Fruit fly (Drosophila melanogaster) whole organism, embryonic: Measurements from ENCODE around the gene anchor.
A peak's percentile ranks its signal among the peaks of the same experiment; 100 is the strongest.

Source experiments
- Antp ChIP-seq: fragments of 200-800 bp; sonication (Bioruptor generic); optimal IDR thresholded peaks from 3 replicates; lab custom pipeline; 2016; ENCODE audit warnings: missing biosample characterization, missing genetic modification characterization
- Asciz ChIP-seq: fragments of 200-800 bp; sonication (Bioruptor generic); optimal IDR thresholded peaks from 2 replicates; lab custom pipeline; 2017; ENCODE audit warnings: missing biosample characterization, mild to moderate bottlenecking, missing genetic modification characterization, missing genetic modification reagents
- CG10543 ChIP-seq: fragments of 200-800 bp; sonication (Bioruptor generic); optimal IDR thresholded peaks from 3 replicates; lab custom pipeline; 2017; ENCODE audit warnings: missing biosample characterization, mild to moderate bottlenecking, missing genetic modification characterization, moderate library complexity
- CG11560 ChIP-seq: fragments of 200-800 bp; sonication (Bioruptor generic); IDR thresholded peaks from 3 replicates; pipeline ENCODE4 v1.3.6; 2022; ENCODE audit warnings: missing biosample characterization, missing genetic modification characterization
- CG11695 ChIP-seq: fragments of 200-800 bp; sonication (Bioruptor generic); IDR thresholded peaks from 3 replicates; pipeline ENCODE4 v1.3.6; 2022; ENCODE audit warnings: missing biosample characterization, missing genetic modification characterization
- CG12155 ChIP-seq: fragments of 200-800 bp; sonication (Bioruptor generic); optimal IDR thresholded peaks from 3 replicates; lab custom pipeline; 2016; ENCODE audit warnings: missing biosample characterization, missing genetic modification characterization
- CG13287 ChIP-seq: fragments of 200-800 bp; sonication (Bioruptor generic); IDR thresholded peaks from 2 replicates; pipeline ENCODE4 v1.3.6; 2022; ENCODE audit warnings: missing biosample characterization, missing genetic modification characterization; ENCODE audit not compliant: partially characterized antibody
- CG13894 ChIP-seq: fragments of 200-800 bp; sonication (Bioruptor generic); optimal IDR thresholded peaks from 3 replicates; lab custom pipeline; 2018; ENCODE audit warnings: missing biosample characterization, mild to moderate bottlenecking, missing genetic modification characterization, moderate library complexity
- CG14441 ChIP-seq: fragments of 200-800 bp; sonication (Bioruptor generic); IDR thresholded peaks from 2 replicates; pipeline ENCODE4 v1.3.6; 2022; ENCODE audit warnings: missing biosample characterization, missing genetic modification characterization
- CG1529 ChIP-seq: fragments of 200-800 bp; sonication (Bioruptor generic); optimal IDR thresholded peaks from 3 replicates; lab custom pipeline; 2018; ENCODE audit warnings: missing biosample characterization, missing genetic modification characterization
- CG17385 ChIP-seq: fragments of 200-800 bp; sonication (Bioruptor generic); optimal IDR thresholded peaks from 3 replicates; lab custom pipeline; 2018; ENCODE audit warnings: missing biosample characterization, mild to moderate bottlenecking, missing genetic modification characterization
- CG18764 ChIP-seq: fragments of 200-800 bp; sonication (Bioruptor generic); optimal IDR thresholded peaks from 3 replicates; lab custom pipeline; 2016; ENCODE audit warnings: missing biosample characterization, missing genetic modification characterization
- CG32772 ChIP-seq: fragments of 200-800 bp; sonication (Bioruptor generic); IDR thresholded peaks from 2 replicates; pipeline ENCODE4 v1.3.6; 2022; ENCODE audit warnings: missing biosample characterization, missing genetic modification characterization
- CG6813 ChIP-seq: fragments of 200-800 bp; sonication (Bioruptor generic); optimal IDR thresholded peaks from 2 replicates; lab custom pipeline; 2017; ENCODE audit warnings: missing biosample characterization, missing genetic modification characterization, mild to moderate bottlenecking, moderate library complexity, missing genetic modification reagents
- CrebB ChIP-seq: fragments of 200-800 bp; sonication (Bioruptor generic); optimal IDR thresholded peaks from 3 replicates; lab custom pipeline; 2018; ENCODE audit warnings: missing biosample characterization, mild to moderate bottlenecking, missing genetic modification characterization
- Dref ChIP-seq: fragments of 200-800 bp; sonication (Bioruptor generic); IDR thresholded peaks from 2 replicates; pipeline ENCODE4 v1.3.6; 2022; ENCODE audit warnings: missing biosample characterization, missing genetic modification characterization
- ERR ChIP-seq: fragments of 200-800 bp; sonication (Bioruptor generic); optimal IDR thresholded peaks from 2 replicates; lab custom pipeline; 2016; ENCODE audit warnings: missing biosample characterization, missing genetic modification characterization
- Hr78 ChIP-seq, 2 experiments: fragments of 200-800 bp in 1 of 2; fragments of >200 bp in 1 of 2; sonication (Bioruptor generic) in 1 of 2; optimal IDR thresholded peaks; 2 replicates each; lab custom pipeline; 2017 to 2019; ENCODE audit warnings: missing biosample characterization in 2 of 2, missing genetic modification characterization in 2 of 2, mild to moderate bottlenecking in 1 of 2, moderate library complexity in 1 of 2
- MESR4 ChIP-seq: fragments of 200-800 bp; sonication (Bioruptor generic); optimal IDR thresholded peaks from 2 replicates; lab custom pipeline; 2018; ENCODE audit warnings: missing biosample characterization, mild to moderate bottlenecking, missing genetic modification characterization, moderate library complexity
- NC2α ChIP-seq: fragments of 200-800 bp; sonication (Bioruptor generic); optimal IDR thresholded peaks from 2 replicates; lab custom pipeline; 2016; ENCODE audit warnings: missing biosample characterization, missing genetic modification characterization
- NK7.1 ChIP-seq: fragments of 200-800 bp; sonication (Bioruptor generic); optimal IDR thresholded peaks from 3 replicates; lab custom pipeline; 2016; ENCODE audit warnings: missing biosample characterization, missing genetic modification characterization
- Pdp1 ChIP-seq, 2 experiments: fragments of 200-800 bp; sonication (Bioruptor generic); optimal IDR thresholded peaks; 3 replicates each; lab custom pipeline; 2016; ENCODE audit warnings: missing biosample characterization in 2 of 2, missing genetic modification characterization in 2 of 2, mild to moderate bottlenecking in 1 of 2, moderate library complexity in 1 of 2
- Sin3A ChIP-seq: fragments of >200 bp; optimal IDR thresholded peaks from 2 replicates; lab custom pipeline; 2018
- Xbp1 ChIP-seq: fragments of 200-800 bp; sonication (Bioruptor generic); optimal IDR thresholded peaks from 3 replicates; lab custom pipeline; 2016; ENCODE audit warnings: missing biosample characterization, mild to moderate bottlenecking, missing genetic modification characterization
- ara ChIP-seq: fragments of 200-800 bp; sonication (Bioruptor generic); IDR thresholded peaks from 2 replicates; pipeline ENCODE4 v1.3.6; 2022; ENCODE audit warnings: missing biosample characterization, missing genetic modification characterization
- ato ChIP-seq: fragments of 200-800 bp; sonication (Bioruptor generic); IDR thresholded peaks from 2 replicates; pipeline ENCODE4 v1.3.6; 2022; ENCODE audit warnings: missing biosample characterization, missing genetic modification characterization; ENCODE audit not compliant: partially characterized antibody
- croc ChIP-seq: fragments of 200-800 bp; sonication (Bioruptor generic); conservative IDR thresholded peaks from 3 replicates; pipeline ENCODE4 v1.3.6; 2022; ENCODE audit warnings: missing biosample characterization, missing genetic modification characterization
- crp ChIP-seq, 2 experiments: fragments of 200-800 bp; sonication (Bioruptor generic); optimal IDR thresholded peaks; 2 replicates in 1 of 2; 3 replicates in 1 of 2; lab custom pipeline; 2017; ENCODE audit warnings: missing biosample characterization in 2 of 2, missing genetic modification characterization in 2 of 2, mild to moderate bottlenecking in 1 of 2, moderate library complexity in 1 of 2
- dmrt11E ChIP-seq: fragments of 200-800 bp; sonication (Bioruptor generic); optimal IDR thresholded peaks from 3 replicates; lab custom pipeline; 2018; ENCODE audit warnings: missing biosample characterization, mild to moderate bottlenecking, missing genetic modification characterization, moderate library complexity
- dysf ChIP-seq: fragments of 200-800 bp; sonication (Bioruptor generic); IDR thresholded peaks from 3 replicates; pipeline ENCODE4 v1.3.6; 2022; ENCODE audit warnings: missing biosample characterization, missing genetic modification characterization
- ewg ChIP-seq: fragments of 200-800 bp; sonication (Bioruptor generic); optimal IDR thresholded peaks from 3 replicates; lab custom pipeline; 2017; ENCODE audit warnings: mild to moderate bottlenecking, missing biosample characterization, missing genetic modification reagents, missing genetic modification characterization
- fd102C ChIP-seq: fragments of 200-800 bp; sonication (Bioruptor generic); optimal IDR thresholded peaks from 2 replicates; lab custom pipeline; 2018; ENCODE audit warnings: missing biosample characterization, mild to moderate bottlenecking, missing genetic modification characterization, moderate library complexity
- fru ChIP-seq: fragments of >200 bp; optimal IDR thresholded peaks from 2 replicates; lab custom pipeline; 2017
- grn ChIP-seq: fragments of 200-800 bp; sonication (Bioruptor generic); optimal IDR thresholded peaks from 3 replicates; lab custom pipeline; 2017; ENCODE audit warnings: missing biosample characterization, missing genetic modification characterization
- gro ChIP-seq: fragments of 200-800 bp; sonication (Bioruptor generic); optimal IDR thresholded peaks from 2 replicates; lab custom pipeline; 2016; ENCODE audit warnings: missing biosample characterization, missing genetic modification characterization
- gt ChIP-seq: fragments of 200-800 bp; sonication (Bioruptor generic); IDR thresholded peaks from 2 replicates; pipeline ENCODE4 v1.3.6; 2022; ENCODE audit warnings: missing biosample characterization, missing genetic modification characterization
- hkb ChIP-seq, 2 experiments: fragments of 200-800 bp in 1 of 2; fragments of >200 bp in 1 of 2; sonication (Bioruptor generic) in 1 of 2; IDR thresholded peaks in 1 of 2; optimal IDR thresholded peaks in 1 of 2; 2 replicates each; pipeline versions ENCODE4 v1.3.6 to Lab custom; 2017 to 2022; ENCODE audit warnings: missing biosample characterization in 1 of 2, missing genetic modification characterization in 1 of 2
- insv ChIP-seq, 2 experiments: fragments of 200-800 bp; sonication (Bioruptor generic); optimal IDR thresholded peaks; 3 replicates each; lab custom pipeline; 2016 to 2018; ENCODE audit warnings: missing biosample characterization in 2 of 2, missing genetic modification characterization in 2 of 2
- pb ChIP-seq: fragments of 200-800 bp; sonication (Bioruptor generic); optimal IDR thresholded peaks from 3 replicates; lab custom pipeline; 2016; ENCODE audit warnings: missing biosample characterization, missing genetic modification characterization
- prd ChIP-seq, 3 experiments: fragments of >200 bp in 2 of 3; fragments of 200-800 bp in 1 of 3; sonication (Bioruptor generic) in 1 of 3; optimal IDR thresholded peaks in 2 of 3; IDR thresholded peaks in 1 of 3; 2 replicates in 2 of 3; 3 replicates in 1 of 3; pipeline versions ENCODE4 v1.3.6 to Lab custom; 2017 to 2022; ENCODE audit warnings: missing biosample characterization in 1 of 3, missing genetic modification characterization in 1 of 3
- psq ChIP-seq: fragments of 200-800 bp; sonication (Bioruptor generic); optimal IDR thresholded peaks from 2 replicates; lab custom pipeline; 2017; ENCODE audit warnings: missing biosample characterization, missing genetic modification characterization
- ranshi ChIP-seq: fragments of 200-800 bp; sonication (Bioruptor generic); IDR thresholded peaks from 2 replicates; pipeline ENCODE4 v1.3.6; 2022; ENCODE audit warnings: missing biosample characterization, missing genetic modification characterization
- run ChIP-seq: fragments of 200-800 bp; sonication (Bioruptor generic); optimal IDR thresholded peaks from 3 replicates; lab custom pipeline; 2018; ENCODE audit warnings: missing biosample characterization, mild to moderate bottlenecking, missing genetic modification characterization
- salm ChIP-seq: fragments of 200-800 bp; sonication (Bioruptor generic); optimal IDR thresholded peaks from 2 replicates; lab custom pipeline; 2018; ENCODE audit warnings: missing biosample characterization, mild to moderate bottlenecking, missing genetic modification characterization
- scrt ChIP-seq: fragments of 200-800 bp; sonication (Bioruptor generic); optimal IDR thresholded peaks from 2 replicates; lab custom pipeline; 2018; ENCODE audit warnings: missing biosample characterization, mild to moderate bottlenecking, missing genetic modification characterization, moderate library complexity
- sd ChIP-seq: fragments of 200-800 bp; sonication (Bioruptor generic); optimal IDR thresholded peaks from 3 replicates; lab custom pipeline; 2018; ENCODE audit warnings: missing biosample characterization, mild to moderate bottlenecking, missing genetic modification characterization, moderate library complexity
- seq ChIP-seq: fragments of 200-800 bp; sonication (Bioruptor generic); IDR thresholded peaks from 2 replicates; pipeline ENCODE4 v1.3.6; 2022; ENCODE audit warnings: missing biosample characterization, missing genetic modification characterization
- so ChIP-seq: fragments of 200-800 bp; sonication (Bioruptor generic); IDR thresholded peaks from 3 replicates; pipeline ENCODE4 v1.3.6; 2022; ENCODE audit warnings: missing biosample characterization, missing genetic modification characterization
- tgo ChIP-seq: fragments of 200-800 bp; sonication (Bioruptor generic); IDR thresholded peaks from 3 replicates; pipeline ENCODE4 v1.3.6; 2022; ENCODE audit warnings: missing biosample characterization, missing genetic modification characterization
- wdn ChIP-seq: fragments of 200-800 bp; sonication (Bioruptor generic); IDR thresholded peaks from 2 replicates; pipeline ENCODE4 v1.3.6; 2022; ENCODE audit warnings: missing biosample characterization, missing genetic modification characterization
- yki ChIP-seq: fragments of >200 bp; optimal IDR thresholded peaks from 3 replicates; lab custom pipeline; 2018
- zfh2 ChIP-seq: fragments of 200-800 bp; sonication (Bioruptor generic); optimal IDR thresholded peaks from 2 replicates; lab custom pipeline; 2016; ENCODE audit warnings: missing biosample characterization, missing genetic modification characterization

The anchor gene

DNA sequence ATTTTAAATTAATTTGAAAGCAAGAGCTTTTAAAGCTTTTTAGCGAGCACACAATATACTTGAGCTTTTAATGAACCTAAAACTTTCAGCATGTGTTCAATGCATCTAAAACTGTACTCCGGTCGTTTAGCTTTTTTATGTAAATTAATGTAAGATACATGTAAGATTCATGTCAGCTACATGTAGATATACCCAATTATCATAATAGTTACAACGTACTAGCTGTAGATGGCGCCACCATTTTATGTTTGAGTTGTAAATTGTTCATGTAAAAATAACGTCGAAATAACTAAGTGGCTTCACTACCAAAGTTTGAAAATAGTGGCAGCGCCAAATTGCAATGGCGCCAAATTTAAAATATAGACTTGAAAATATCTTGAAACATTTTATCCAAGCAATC is 24.7 kb upstream of the anchor start (continued):
- TF ChIP-seq Hr78 (GFP tag; optimal IDR thresholded peaks at IDR 0.05; lab: Kevin White, UChicago) (no peak), CG6813 (no peak), psq (GFP tag; lab: Kevin White, UChicago) (no peak), seq (GFP tag; lab: Robert Waterston, UW) (no peak), CG18764 (GFP tag; lab: Kevin White, UChicago) (no peak), salm (tag; lab: Kevin White, UChicago) (no peak), CG10543 (GFP tag; lab: Kevin White, UChicago) (no peak), CG11695 (GFP tag; lab: Robert Waterston, UW) (no peak), insv (GFP tag; optimal IDR thresholded peaks at IDR 0.05; lab: Kevin White, UChicago) (peak in 1 of 2 experiments; percentile 38), grn (GFP tag; lab: Kevin White, UChicago) (no peak), Asciz (GFP tag; lab: Kevin White, UChicago) (no peak), gro (GFP tag; lab: Kevin White, UChicago) (peak; percentile 77), ato (GFP tag; lab: Robert Waterston, UW) (no peak), NK7.1 (no peak), croc (no peak), Pdp1 (GFP tag; optimal IDR thresholded peaks at IDR 0.05; lab: Kevin White, UChicago) (no peak), CG1529 (GFP tag; lab: Kevin White, UChicago) (no peak), crp (GFP tag; optimal IDR thresholded peaks at IDR 0.05; lab: Kevin White, UChicago) (no peak), ara (GFP tag; lab: Robert Waterston, UW) (no peak), wdn (GFP tag; lab: Robert Waterston, UW) (no peak), scrt (GFP tag; lab: Kevin White, UChicago) (no peak), CG13287 (GFP tag; lab: Robert Waterston, UW) (no peak), CG11560 (tag; lab: Robert Waterston, UW) (no peak; the same call in 2 of the 3 replicates), Xbp1 (GFP tag; lab: Kevin White, UChicago) (peak; percentile 36), dysf (no peak), fd102C (GFP tag; lab: Kevin White, UChicago) (no peak), yki (lab: Kevin White, UChicago) (no peak), run (no peak), NC2α (GFP tag; lab: Kevin White, UChicago) (no peak), fru (lab: Kevin White, UChicago) (no peak), sd (tag; lab: Kevin White, UChicago) (no peak), zfh2 (GFP tag; lab: Kevin White, UChicago) (no peak), ewg (no peak), CrebB (tag; lab: Kevin White, UChicago) (no peak), CG14441 (no peak), Sin3A (no peak), MESR4 (GFP tag; lab: Kevin White, UChicago) (no peak), ERR (GFP tag; lab: Kevin White, UChicago) (peak; percentile 9), so (GFP tag; lab: Robert Waterston, UW) (no peak), CG17385 (GFP tag; lab: Kevin White, UChicago) (no peak), Antp (GFP tag; lab: Kevin White, UChicago) (no peak), Dref (GFP tag; lab: Robert Waterston, UW) (no peak), pb (GFP tag; lab: Kevin White, UChicago) (no peak), dmrt11E (tag; lab: Kevin White, UChicago) (no peak), prd (optimal IDR thresholded peaks at IDR 0.05; lab: Kevin White, UChicago) (peak in 1 of 2 experiments; percentile 34), prd (GFP tag; IDR thresholded peaks at IDR 0.05; lab: Robert Waterston, UW) (no peak), CG13894 (no peak), hkb (optimal IDR thresholded peaks at IDR 0.05; lab: Kevin White, UChicago) (no peak), hkb (GFP tag; IDR thresholded peaks at IDR 0.05; lab: Robert Waterston, UW) (no peak), ranshi (GFP tag; lab: Robert Waterston, UW) (no peak), CG12155 (GFP tag; lab: Kevin White, UChicago) (peak; percentile 22), gt (GFP tag; lab: Robert Waterston, UW) (no peak), tgo (GFP tag; lab: Robert Waterston, UW) (no peak), CG32772 (no peak)
